Fruit fly (Drosophila melanogaster) whole organism, wandering third instar larva: ENCODE results near the gene AANATL7.

ENCODE experiments used
- Hnf4 ChIP-seq: fragments of 200-800 bp; sonication (Bioruptor generic); optimal IDR thresholded peaks from 2 replicates; lab custom pipeline; 2016; ENCODE audit warnings: missing biosample characterization, mild to moderate bottlenecking, missing genetic modification characterization
- pan ChIP-seq: fragments of >200 bp; optimal IDR thresholded peaks from 2 replicates; lab custom pipeline; 2017
- sv ChIP-seq: fragments of 200-800 bp; sonication (Bioruptor generic); optimal IDR thresholded peaks from 3 replicates; lab custom pipeline; 2016; ENCODE audit warnings: missing biosample characterization, missing genetic modification characterization

The AANATL7 gene

DNA sequence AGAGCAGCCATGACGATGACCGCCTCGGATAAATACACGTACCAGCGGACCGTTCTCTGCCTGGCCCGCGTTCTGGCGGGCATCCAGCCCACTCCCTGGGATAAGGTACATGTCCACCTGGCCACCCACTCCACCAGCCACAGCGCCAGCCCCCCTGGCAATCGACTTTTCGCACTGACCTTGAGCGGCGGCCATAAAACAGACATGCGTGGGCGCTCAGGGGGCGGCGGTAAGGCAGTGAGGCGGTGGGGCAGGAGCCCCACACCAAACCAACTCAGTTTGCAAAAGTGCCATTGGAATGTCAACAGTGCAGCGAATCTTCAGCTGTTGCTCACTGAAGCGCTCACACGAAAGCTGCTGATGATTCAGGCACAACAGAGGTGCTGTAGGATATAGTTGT, 44.3 kb downstream of the AANATL7 start:
- TF ChIP-seq sv (GFP tag; lab: Kevin White, UChicago) (no peak), Hnf4 (GFP tag; lab: Kevin White, UChicago) (no peak), pan (no peak)
